Fruit fly (Drosophila melanogaster): ENCODE measurements around the gene Men-b.
A peak's percentile ranks its signal among the peaks of the same experiment; 100 is the strongest.

The Men-b gene

dm6 chr3R:27138700-27139099 is 12.8 kb upstream of the Men-b start:
- TF ChIP-seq ovo (GFP tag; optimal IDR thresholded peaks at IDR 0.05) (no peak), tj (GFP tag; optimal IDR thresholded peaks at IDR 0.05) (peak; percentile 95), CG1620 (GFP tag; optimal IDR thresholded peaks at IDR 0.05) (no peak)

DNA sequence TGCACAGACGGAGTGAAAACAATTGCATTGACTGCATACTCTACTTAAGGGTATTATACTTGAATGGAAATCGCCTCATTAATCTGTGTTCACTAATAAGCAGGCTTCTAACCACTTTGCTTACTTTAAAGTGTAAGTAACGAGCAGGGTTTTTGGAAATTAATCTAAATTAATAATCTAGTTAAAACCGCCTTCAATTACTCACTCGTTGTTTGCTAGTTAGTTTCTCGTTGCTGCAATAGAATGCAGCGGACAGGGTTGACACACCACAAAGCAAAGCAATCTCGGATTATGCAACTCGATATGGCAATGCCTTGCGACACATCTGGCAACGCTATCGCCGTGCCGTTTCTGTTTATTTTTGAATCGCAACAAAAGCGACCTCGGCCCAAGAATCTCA is 11.5 kb upstream of the Men-b start:
- TF ChIP-seq kay (GFP tag; ENCODE audit: borderline replicate concordance) = peak; percentile 38
- peak; percentile 56 for TF ChIP-seq CG14711 (tag; optimal IDR thresholded peaks at IDR 0.05)
- TF ChIP-seq CG5204 (GFP tag; optimal IDR thresholded peaks at IDR 0.05) = no peak
- TF ChIP-seq Hr96 (GFP tag; optimal IDR thresholded peaks at IDR 0.05) = no peak
- no peak for TF ChIP-seq cic (GFP tag; optimal IDR thresholded peaks at IDR 0.05)
- no peak for TF ChIP-seq CG7101 (tag; optimal IDR thresholded peaks at IDR 0.05)
- TF ChIP-seq tj (GFP tag; optimal IDR thresholded peaks at IDR 0.05) = no peak

DNA sequence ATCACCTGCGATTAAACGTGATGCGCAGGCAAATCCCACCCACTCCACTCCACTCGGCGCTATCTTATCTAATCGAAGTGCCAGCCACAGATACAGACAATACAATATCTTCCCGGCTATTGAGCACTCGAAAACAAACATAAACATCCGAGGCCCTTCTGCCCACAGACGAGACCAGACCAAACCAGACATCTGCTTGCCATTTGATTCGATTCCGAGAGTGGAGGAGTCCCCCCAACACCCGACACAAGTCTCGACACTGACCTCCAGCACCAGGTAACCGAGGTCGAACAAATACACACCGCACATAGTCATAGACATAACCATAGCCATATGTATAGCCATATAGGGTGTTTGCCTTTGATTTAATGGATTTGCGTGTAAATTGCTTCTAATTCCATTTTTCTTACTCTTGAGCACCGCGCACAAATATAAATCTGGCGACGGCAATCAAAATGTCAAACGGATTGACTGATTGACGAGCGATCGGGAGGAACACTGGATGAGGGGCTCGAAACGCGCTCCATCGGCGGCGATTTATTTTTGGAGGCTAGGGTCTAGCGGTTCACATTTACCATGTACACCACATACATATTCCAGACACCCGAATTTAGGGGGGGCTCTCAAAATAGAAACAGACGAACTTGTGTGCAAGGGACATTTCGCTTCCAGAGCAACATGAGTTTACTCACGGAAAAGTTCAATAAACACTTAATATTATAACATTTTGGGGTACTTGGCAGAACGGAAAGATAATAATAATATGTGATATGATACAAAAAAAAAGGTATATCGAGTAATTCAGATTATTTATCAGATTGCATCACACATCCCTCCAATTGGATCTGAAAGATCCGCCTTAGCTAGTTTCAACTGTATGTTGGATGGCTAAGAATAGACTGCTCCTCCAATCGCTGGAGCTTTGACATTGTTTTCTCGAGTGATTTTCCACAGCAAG is 2.4 kb upstream of the Men-b start:
- TF ChIP-seq CG7101 (tag; optimal IDR thresholded peaks at IDR 0.05) = peak; percentile 12
- peak; percentile 40 for TF ChIP-seq CG7045 (GFP tag; optimal IDR thresholded peaks at IDR 0.05)
- TF ChIP-seq Clk (GFP tag; optimal IDR thresholded peaks at IDR 0.05) = no peak
- peak; percentile 51 for TF ChIP-seq cic (GFP tag; optimal IDR thresholded peaks at IDR 0.05)
- no peak for TF ChIP-seq toe (GFP tag; optimal IDR thresholded peaks at IDR 0.05)

- TF ChIP-seq kay (GFP tag; ENCODE audit: borderline replicate concordance) (peak; percentile 92), tj (GFP tag; optimal IDR thresholded peaks at IDR 0.05) (peak; percentile 97), Crg-1 (GFP tag; optimal IDR thresholded peaks at IDR 0.05) (peak; percentile 3), CG5204 (GFP tag; optimal IDR thresholded peaks at IDR 0.05) (no peak), cic (GFP tag; optimal IDR thresholded peaks at IDR 0.05) (peak; percentile 80), CG11617 (GFP tag; optimal IDR thresholded peaks at IDR 0.05) (peak; percentile 15), pad (GFP tag; optimal IDR thresholded peaks at IDR 0.05) (peak; percentile 4), toe (GFP tag; optimal IDR thresholded peaks at IDR 0.05) (no peak), CG33017 (tag; optimal IDR thresholded peaks at IDR 0.05) (peak; percentile 11), cnc (optimal IDR thresholded peaks at IDR 0.05) (no peak), CG14711 (tag; optimal IDR thresholded peaks at IDR 0.05) (no peak), CG7045 (GFP tag; optimal IDR thresholded peaks at IDR 0.05) (no peak), CG12768 (GFP tag; optimal IDR thresholded peaks at IDR 0.05) (peak; percentile 48), Mnt (GFP tag; optimal IDR thresholded peaks at IDR 0.05) (peak; percentile 55), bab1 (GFP tag; optimal IDR thresholded peaks at IDR 0.05) (peak; percentile 8)
Observed at dm6 chr3R:27149884-27150676, 1.4 kb upstream of the Men-b start.

DNA sequence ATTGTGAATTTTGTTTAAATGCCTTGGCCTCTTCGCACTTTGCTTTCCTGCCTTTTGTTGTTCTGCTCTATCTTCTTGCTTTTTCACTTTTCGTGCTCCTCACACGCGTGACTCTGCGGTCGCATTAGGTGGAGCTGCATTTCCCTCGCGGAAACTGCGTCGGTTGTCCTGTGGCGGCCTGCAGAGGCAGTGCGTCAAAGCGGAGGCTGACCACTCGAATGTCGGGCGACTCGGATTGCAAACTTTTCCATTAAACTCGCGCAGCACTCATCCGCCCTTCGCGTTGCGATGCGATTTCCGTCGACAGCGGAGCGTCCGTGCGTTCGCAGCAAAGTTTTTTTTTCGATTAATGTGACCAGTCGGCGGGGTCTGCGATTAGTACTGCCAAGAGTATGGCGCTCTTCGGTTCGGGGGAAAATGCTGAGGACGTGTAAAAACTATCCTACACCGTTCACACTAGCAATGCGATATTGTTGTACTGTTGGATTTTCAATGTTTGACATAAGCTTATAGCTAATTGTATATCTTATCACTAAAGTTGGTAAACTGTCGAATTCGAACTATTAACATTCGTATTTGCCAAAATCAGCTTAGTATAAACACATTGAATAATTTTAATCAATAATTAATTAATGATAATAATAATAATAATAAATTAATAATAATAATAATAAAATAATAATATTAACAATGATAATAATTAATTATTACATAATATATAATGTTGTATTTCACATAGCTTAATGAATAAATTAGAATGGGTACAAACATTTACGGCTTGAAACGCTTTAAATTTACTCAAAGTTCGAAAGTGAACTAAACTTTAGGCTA is 562 bp upstream of the Men-b start, which contains the start of gene CG6051:
Gene CG6051 (minus strand): TSS at position 385 of the 831 bp plus-strand sequence.
- no peak for TF ChIP-seq CG5204 (GFP tag; optimal IDR thresholded peaks at IDR 0.05)
- peak; percentile 1 for TF ChIP-seq CG33017 (tag; optimal IDR thresholded peaks at IDR 0.05)
- TF ChIP-seq CG11617 (GFP tag; optimal IDR thresholded peaks at IDR 0.05) = peak; percentile 26
- no peak for TF ChIP-seq ovo (GFP tag; optimal IDR thresholded peaks at IDR 0.05)
- TF ChIP-seq CG14711 (tag; optimal IDR thresholded peaks at IDR 0.05) = no peak
- no peak for TF ChIP-seq Crg-1 (GFP tag; optimal IDR thresholded peaks at IDR 0.05)
- TF ChIP-seq kay (GFP tag; ENCODE audit: borderline replicate concordance) = no peak
- TF ChIP-seq Clk (GFP tag; optimal IDR thresholded peaks at IDR 0.05) = peak; percentile 26
- TF ChIP-seq tj (GFP tag; optimal IDR thresholded peaks at IDR 0.05) = peak; percentile 43
- TF ChIP-seq toe (GFP tag; optimal IDR thresholded peaks at IDR 0.05) = peak; percentile 51
- no peak for TF ChIP-seq pad (GFP tag; optimal IDR thresholded peaks at IDR 0.05)
- TF ChIP-seq Mnt (GFP tag; optimal IDR thresholded peaks at IDR 0.05) = peak; percentile 76
- peak; percentile 17 for TF ChIP-seq CG7045 (GFP tag; optimal IDR thresholded peaks at IDR 0.05)
- peak; percentile 62 for TF ChIP-seq bab1 (GFP tag; optimal IDR thresholded peaks at IDR 0.05)
- no peak for TF ChIP-seq cnc (optimal IDR thresholded peaks at IDR 0.05)
- peak; percentile 39 for TF ChIP-seq Hr96 (GFP tag; optimal IDR thresholded peaks at IDR 0.05)
- TF ChIP-seq CG12768 (GFP tag; optimal IDR thresholded peaks at IDR 0.05) = peak; percentile 0
- no peak for TF ChIP-seq cic (GFP tag; optimal IDR thresholded peaks at IDR 0.05)
- peak; percentile 39 for TF ChIP-seq CG1620 (GFP tag; optimal IDR thresholded peaks at IDR 0.05)
- TF ChIP-seq CG7101 (tag; optimal IDR thresholded peaks at IDR 0.05) = no peak

Measured in whole organism, adult.